Fruit fly (Drosophila melanogaster) whole organism, wandering third instar larva: Measurements from ENCODE around the gene Mdh1.

Source experiments
- CG32264 ChIP-seq: fragments of 200-800 bp; sonication (Bioruptor generic); optimal IDR thresholded peaks from 2 replicates; lab custom pipeline; 2016; ENCODE audit warnings: missing biosample characterization, missing genetic modification characterization
- Dfd ChIP-seq: fragments of >200 bp; optimal IDR thresholded peaks from 2 replicates; lab custom pipeline; 2017; ENCODE audit warnings: missing biosample characterization, missing genetic modification characterization
- Hnf4 ChIP-seq: fragments of 200-800 bp; sonication (Bioruptor generic); optimal IDR thresholded peaks from 2 replicates; lab custom pipeline; 2016; ENCODE audit warnings: missing biosample characterization, mild to moderate bottlenecking, missing genetic modification characterization
- Hr78 ChIP-seq: fragments of >200 bp; optimal IDR thresholded peaks from 2 replicates; lab custom pipeline; 2017; ENCODE audit warnings: missing biosample characterization, missing genetic modification characterization
- Mio ChIP-seq: sonication (Bioruptor generic); optimal IDR thresholded peaks from 2 replicates; lab custom pipeline; 2016; ENCODE audit warnings: missing biosample characterization, missing genetic modification characterization
- Myc ChIP-seq: fragments of >200 bp; optimal IDR thresholded peaks from 2 replicates; lab custom pipeline; 2017
- OdsH ChIP-seq: fragments of 200-800 bp; sonication (Bioruptor generic); optimal IDR thresholded peaks from 2 replicates; lab custom pipeline; 2016; ENCODE audit warnings: missing biosample characterization, mild to moderate bottlenecking, missing genetic modification characterization
- Rel ChIP-seq, 2 experiments: fragments of 200-800 bp; sonication (Bioruptor generic) in 1 of 2; optimal IDR thresholded peaks; 2 replicates in 1 of 2; 3 replicates in 1 of 2; lab custom pipeline; 2016 to 2019; ENCODE audit warnings: mild to moderate bottlenecking in 2 of 2, missing biosample characterization in 2 of 2, missing genetic modification characterization in 2 of 2, moderate library complexity in 1 of 2
- h ChIP-seq: fragments of 200-800 bp; sonication (Bioruptor generic); optimal IDR thresholded peaks from 3 replicates; lab custom pipeline; 2016; ENCODE audit warnings: missing biosample characterization, mild to moderate bottlenecking, missing genetic modification characterization
- jim ChIP-seq: fragments of 175-275, 200-325 bp; sonication (Bioruptor generic); optimal IDR thresholded peaks from 2 replicates; lab custom pipeline; 2016; ENCODE audit warnings: missing biosample characterization, mild to moderate bottlenecking, missing genetic modification characterization
- usp ChIP-seq: fragments of >200 bp; optimal IDR thresholded peaks from 2 replicates; lab custom pipeline; 2017; ENCODE audit warnings: missing biosample characterization, missing genetic modification characterization

DNA sequence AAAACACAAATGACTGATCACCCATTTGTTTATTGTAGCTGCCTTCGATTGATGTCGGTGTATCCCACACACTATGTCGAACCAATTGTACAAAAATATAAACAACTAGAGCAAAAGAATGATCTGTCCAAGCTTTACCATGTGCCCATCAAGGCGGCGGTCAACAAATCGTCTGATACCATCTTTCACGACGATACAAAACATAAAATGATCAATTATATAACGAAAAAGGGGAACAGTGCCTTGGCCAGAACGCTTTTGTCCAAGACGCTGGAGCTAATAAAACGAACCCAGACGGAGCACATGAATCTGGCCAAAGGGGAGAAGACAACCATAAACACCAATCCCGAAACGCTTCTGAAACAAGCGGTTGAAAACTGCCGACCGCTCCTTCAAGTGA is 9.3 kb downstream of the Mdh1 start:
- TF ChIP-seq h (GFP tag; lab: Kevin White, UChicago) (no peak), Hr78 (GFP tag; lab: Kevin White, UChicago) (no peak), CG32264 (GFP tag; lab: Kevin White, UChicago) (no peak), Rel (GFP tag; optimal IDR thresholded peaks at IDR 0.05; lab: Kevin White, UChicago) (no peak), Rel (tag; optimal IDR thresholded peaks at IDR 0.05; lab: Kevin White, UChicago) (no peak), Mio (GFP tag; lab: Kevin White, UChicago) (no peak), jim (no peak), usp (no peak), Hnf4 (GFP tag; lab: Kevin White, UChicago) (no peak), Dfd (GFP tag; lab: Kevin White, UChicago) (no peak), Myc (lab: Kevin White, UChicago) (no peak), OdsH (GFP tag; lab: Kevin White, UChicago) (no peak)
